Comparison of ENCODE assay signal across 5 worm cellular contexts in the genomic region with DNA sequence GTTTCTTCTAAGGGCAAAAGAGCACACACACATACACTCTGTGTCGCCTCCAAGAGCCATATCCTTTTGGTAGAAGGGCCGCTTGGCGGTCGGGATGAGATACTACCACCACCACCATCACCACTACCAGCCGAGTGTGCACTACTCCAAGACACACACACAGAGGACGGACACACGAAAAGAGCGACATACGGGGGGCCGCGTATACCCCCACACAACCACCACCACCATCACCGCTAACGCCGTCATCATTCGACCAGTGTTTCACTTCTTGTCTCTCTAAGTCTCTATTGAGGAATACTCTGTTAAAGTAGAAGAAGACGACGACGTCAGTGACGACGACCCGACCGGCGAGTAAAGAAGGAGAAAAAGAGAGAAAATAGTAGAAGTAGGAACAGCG.
TF ChIP-seq lines count a peak whose summit lies in the region.

No protein-coding gene starts in this region.

TF ChIP-seq in whole organism, L1 larva, 84 proteins besides CTCF, POLR2A, EP300 and RAD21 (continues in another document):
- peak; percentile 8 for TF ChIP-seq dsc-1 (tag; optimal IDR thresholded peaks at IDR 0.05; lab: Kevin White, UChicago)
- TF ChIP-seq lin-35 (GFP tag; optimal IDR thresholded peaks at IDR 0.05; lab: Kevin White, UChicago): peak in 1 of 2 experiments; percentile 26
- peak in 1 of 2 experiments; percentile 53 for TF ChIP-seq ztf-11 (tag; optimal IDR thresholded peaks at IDR 0.05; lab: Kevin White, UChicago)
- TF ChIP-seq egl-13 (tag; optimal IDR thresholded peaks at IDR 0.05; lab: Kevin White, UChicago): peak; percentile 67
- peak; percentile 23 for TF ChIP-seq skn-1 (tag; optimal IDR thresholded peaks at IDR 0.05; lab: Kevin White, UChicago)
- peak; percentile 28 for TF ChIP-seq snu-23 (GFP tag; optimal IDR thresholded peaks at IDR 0.05; lab: Kevin White, UChicago)
- TF ChIP-seq swsn-7 (tag; optimal IDR thresholded peaks at IDR 0.05; lab: Kevin White, UChicago): peak; percentile 55
- TF ChIP-seq nhr-84 (tag; optimal IDR thresholded peaks at IDR 0.05; lab: Kevin White, UChicago): no peak
- no peak for TF ChIP-seq elt-3 (tag; optimal IDR thresholded peaks at IDR 0.05; lab: Kevin White, UChicago)
- TF ChIP-seq mep-1 (tag; optimal IDR thresholded peaks at IDR 0.05; lab: Kevin White, UChicago): peak; percentile 50
- peak; percentile 12 for TF ChIP-seq rnt-1 (tag; optimal IDR thresholded peaks at IDR 0.05; lab: Kevin White, UChicago)
- TF ChIP-seq zip-4 (GFP tag; optimal IDR thresholded peaks at IDR 0.05; lab: Kevin White, UChicago): no peak
- peak; percentile 42 for TF ChIP-seq blmp-1 (tag; optimal IDR thresholded peaks at IDR 0.05; lab: Kevin White, UChicago)
- TF ChIP-seq ets-5 (GFP tag; IDR thresholded peaks at IDR 0.05; lab: Robert Waterston, UW): no peak
- no peak for TF ChIP-seq nhr-76 (tag; optimal IDR thresholded peaks at IDR 0.05; lab: Kevin White, UChicago)
- no peak for TF ChIP-seq efl-3 (GFP tag; optimal IDR thresholded peaks at IDR 0.05; lab: Kevin White, UChicago)
- TF ChIP-seq unc-30 (tag; optimal IDR thresholded peaks at IDR 0.05; lab: Kevin White, UChicago): no peak
- no peak for TF ChIP-seq F16B12.6 (tag; optimal IDR thresholded peaks at IDR 0.05; lab: Kevin White, UChicago)

TF ChIP-seq in whole organism, L3 larva, 47 proteins besides CTCF, POLR2A, EP300 and RAD21:
- TF ChIP-seq mml-1 (tag; optimal IDR thresholded peaks at IDR 0.05; lab: Kevin White, UChicago): no peak
- TF ChIP-seq nhr-23 (tag; optimal IDR thresholded peaks at IDR 0.05; lab: Kevin White, UChicago): peak; percentile 27
- TF ChIP-seq ama-1 (optimal IDR thresholded peaks at IDR 0.05; lab: Kevin White, UChicago): no peak
- peak; percentile 82 for TF ChIP-seq lin-39 (tag; optimal IDR thresholded peaks at IDR 0.05; lab: Kevin White, UChicago)
- TF ChIP-seq nhr-76 (tag; optimal IDR thresholded peaks at IDR 0.05; lab: Kevin White, UChicago): no peak
- TF ChIP-seq nhr-77 (tag; optimal IDR thresholded peaks at IDR 0.05; lab: Kevin White, UChicago): no peak
- peak; percentile 46 for TF ChIP-seq nfya-1 (tag; optimal IDR thresholded peaks at IDR 0.05; lab: Kevin White, UChicago; ENCODE audit: insufficient read depth)
- no peak for TF ChIP-seq aly-2 (tag; optimal IDR thresholded peaks at IDR 0.05; lab: Kevin White, UChicago)
- TF ChIP-seq hmg-11 (tag; optimal IDR thresholded peaks at IDR 0.05; lab: Kevin White, UChicago): peak; percentile 63

TF ChIP-seq in whole organism, early embryonic, 17 proteins besides CTCF, POLR2A, EP300 and RAD21:
- TF ChIP-seq B0310.2 (tag; optimal IDR thresholded peaks at IDR 0.05; lab: Kevin White, UChicago) (no peak), scrt-1 (GFP tag; IDR thresholded peaks at IDR 0.05; lab: Robert Waterston, UW) (0 out of 2 replicates have a peak, but pooled peaks have one; percentile 52), pes-1 (GFP tag; IDR thresholded peaks at IDR 0.05; lab: Robert Waterston, UW) (peak; percentile 58; the same call in 1 of the 2 replicates), tra-4 (tag; optimal IDR thresholded peaks at IDR 0.05; lab: Kevin White, UChicago) (no peak), sea-1 (GFP tag; conservative IDR thresholded peaks at IDR 0.05; lab: Robert Waterston, UW) (0 out of 2 replicates have a peak, but pooled peaks have one; percentile 11), F13C5.2 (tag; optimal IDR thresholded peaks at IDR 0.05; lab: Kevin White, UChicago) (no peak), ets-7 (tag; optimal IDR thresholded peaks at IDR 0.05; lab: Kevin White, UChicago) (peak; percentile 7), tbx-37 (GFP tag; conservative IDR thresholded peaks at IDR 0.05; lab: Robert Waterston, UW) (no peak), aly-1 (tag; optimal IDR thresholded peaks at IDR 0.05; lab: Kevin White, UChicago) (peak; percentile 59), hmg-4 (GFP tag; optimal IDR thresholded peaks at IDR 0.05; lab: Kevin White, UChicago) (peak; percentile 82), tbx-11 (GFP tag; IDR thresholded peaks at IDR 0.05; lab: Robert Waterston, UW) (no peak)
TF ChIP-seq in whole organism, early embryonic: peak in this region for 6.

TF ChIP-seq in whole organism, midembryonic, 9 proteins besides CTCF, POLR2A, EP300 and RAD21:
- TF ChIP-seq flt-1 (GFP tag; IDR thresholded peaks at IDR 0.05; lab: Robert Waterston, UW) (peak; percentile 70; the same call in 1 of the 2 replicates), ztf-23 (GFP tag; IDR thresholded peaks at IDR 0.05; lab: Robert Waterston, UW) (peak; percentile 83), ref-1 (GFP tag; conservative IDR thresholded peaks at IDR 0.05; lab: Robert Waterston, UW) (0 out of 2 replicates have a peak, but pooled peaks have one; percentile 55), med-1 (GFP tag; optimal IDR thresholded peaks at IDR 0.05; lab: Kevin White, UChicago; ENCODE audit: insufficient read depth) (no peak)

TF ChIP-seq in whole organism, young adult, 124 proteins besides CTCF, POLR2A, EP300 and RAD21:
- TF ChIP-seq tbx-9 (tag; optimal IDR thresholded peaks at IDR 0.05; lab: Kevin White, UChicago; ENCODE audit: borderline replicate concordance) (no peak), ceh-27 (GFP tag; optimal IDR thresholded peaks at IDR 0.05; lab: Kevin White, UChicago) (peak; percentile 39), pbrm-1 (GFP tag; IDR thresholded peaks at IDR 0.05; lab: Robert Waterston, UW) (0 out of 2 replicates have a peak, but pooled peaks have one; percentile 27), let-526 (GFP tag; IDR thresholded peaks at IDR 0.05; lab: Robert Waterston, UW) (0 out of 2 replicates have a peak, but pooled peaks have one; percentile 9), hmg-1.2 (GFP tag; IDR thresholded peaks at IDR 0.05; lab: Robert Waterston, UW) (peak; percentile 38; the same call in 1 of the 2 replicates)
